Worm (Caenorhabditis elegans) whole organism, L4 larva: Measurements from ENCODE around the gene srw-101.
"Not testable (repeated sequence)": the region's sequence is repeated elsewhere in the genome, so short reads cannot be mapped to it uniquely, and the experiment has no call there.

Experiments used
- ZK546.5 ChIP-seq, 2 experiments: sonication (generic microtip); optimal IDR thresholded peaks; 2 replicates each; lab custom pipeline; 2017; ENCODE audit warnings: missing biosample characterization in 2 of 2, missing genetic modification characterization in 2 of 2
- ceh-82 ChIP-seq: sonication (generic microtip); optimal IDR thresholded peaks from 2 replicates; lab custom pipeline; 2017; ENCODE audit warnings: missing biosample characterization, missing genetic modification characterization
- daf-8 ChIP-seq: fragments of 200-800 bp; sonication (Bioruptor generic); IDR thresholded peaks from 2 replicates; pipeline ENCODE4 v1.3.6; 2022; ENCODE audit warnings: missing genetic modification characterization, missing compliant biosample characterization
- mep-1 ChIP-seq: fragments of 150-350 bp; sonication (generic microtip); optimal IDR thresholded peaks from 3 replicates; lab custom pipeline; 2014; ENCODE audit warnings: missing biosample characterization, missing genetic modification characterization
- nhr-25 ChIP-seq: sonication (generic microtip); optimal IDR thresholded peaks from 2 replicates; lab custom pipeline; 2017; ENCODE audit warnings: missing genetic modification characterization, mild to moderate bottlenecking, missing compliant biosample characterization, antibody characterized with exemption, moderate library complexity, borderline replicate concordance; ENCODE audit not compliant: insufficient read depth
- nhr-42 ChIP-seq: fragments of 200-800 bp; sonication (Bioruptor generic); IDR thresholded peaks from 2 replicates; pipeline ENCODE4 v1.3.6; 2022; ENCODE audit warnings: missing genetic modification characterization, missing compliant biosample characterization
- pha-4 ChIP-seq, 2 experiments: fragments of 150-350 bp in 1 of 2; fragments of 200-800 bp in 1 of 2; sonication (Bioruptor generic) in 1 of 2; IDR thresholded peaks in 1 of 2; optimal IDR thresholded peaks in 1 of 2; 2 replicates each; pipeline versions ENCODE4 v1.3.6 to Lab custom; 2014 to 2022; ENCODE audit warnings: missing genetic modification characterization in 2 of 2, missing genetic modification reagents in 2 of 2, missing biosample characterization in 1 of 2, missing compliant biosample characterization in 1 of 2
- snpc-1.2 ChIP-seq: fragments of 200-800 bp; sonication (Bioruptor generic); IDR thresholded peaks from 2 replicates; pipeline ENCODE4 v1.3.6; 2022; ENCODE audit warnings: missing genetic modification reagents, missing genetic modification characterization, missing compliant biosample characterization

DNA sequence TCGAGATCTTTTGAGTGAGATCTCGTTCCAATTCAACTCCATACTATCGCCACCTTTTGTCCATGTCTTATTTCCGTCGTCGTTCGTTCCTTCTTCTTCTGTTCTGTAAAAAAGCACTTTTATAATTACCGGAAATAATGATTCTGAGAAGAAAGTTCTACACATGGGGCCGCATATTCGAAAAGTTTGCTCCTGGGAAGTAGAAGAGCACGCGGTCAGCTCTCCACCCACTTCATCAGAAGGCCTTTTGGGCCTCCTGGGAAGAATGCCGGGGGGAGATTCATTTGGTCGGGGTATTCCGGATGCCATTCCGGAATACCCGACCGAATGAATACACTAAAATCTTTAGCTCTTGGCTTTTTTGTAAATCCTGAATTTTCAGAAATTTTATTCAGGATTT, 29.6 kb upstream of the srw-101 start, which contains the start of gene Y46H3C.5:
- TF ChIP-seq ZK546.5 (tag; optimal IDR thresholded peaks at IDR 0.05; lab: Kevin White, UChicago); snpc-1.2 (GFP tag; lab: Robert Waterston, UW); pha-4 (GFP tag; IDR thresholded peaks at IDR 0.05; lab: Robert Waterston, UW); pha-4 (tag; optimal IDR thresholded peaks at IDR 0.05; lab: Kevin White, UChicago); nhr-42 (GFP tag; lab: Robert Waterston, UW); mep-1 (tag; lab: Kevin White, UChicago); ceh-82 (tag; lab: Kevin White, UChicago); daf-8 (GFP tag; lab: Robert Waterston, UW); nhr-25: not testable (repeated sequence)
